Worm (Caenorhabditis elegans): ENCODE data around the gene pph-4.2.

DNA sequence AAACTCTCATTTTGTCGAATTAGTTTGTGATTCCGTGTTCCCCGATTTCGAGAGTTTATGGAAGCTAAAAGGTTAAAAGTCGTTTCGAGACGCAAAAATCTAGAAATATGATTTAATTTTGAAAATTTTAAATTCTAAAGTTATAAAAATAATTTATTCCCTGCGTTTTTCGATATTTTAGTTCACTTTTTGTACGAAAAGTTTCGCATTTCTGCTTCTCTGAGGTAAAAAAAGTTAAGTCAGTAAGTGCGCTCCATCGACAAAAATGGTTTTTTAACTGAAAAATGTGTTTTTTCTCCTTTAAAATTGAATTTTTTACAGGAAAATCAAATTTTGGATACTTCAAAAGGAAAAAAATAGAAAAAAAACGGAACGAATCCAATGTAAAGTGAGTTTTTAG, 43.6 kb downstream of the pph-4.2 start, which contains the start of gene zip-1:
- TF ChIP-seq unc-39 (tag; optimal IDR thresholded peaks at IDR 0.05), result no peak
- no peak for TF ChIP-seq fos-1 (tag; optimal IDR thresholded peaks at IDR 0.05)
- no peak for TF ChIP-seq nhr-77 (tag; optimal IDR thresholded peaks at IDR 0.05)
- no peak for TF ChIP-seq lin-39 (tag; optimal IDR thresholded peaks at IDR 0.05)

All from whole organism, L3 larva.